Fruit fly (Drosophila melanogaster) whole organism, adult: ENCODE measurements around the gene Arr2.

ENCODE experiments used
- CG11617 ChIP-seq: fragments of 200-800 bp; sonication (Bioruptor generic); optimal IDR thresholded peaks from 2 replicates; lab custom pipeline; 2017; ENCODE audit warnings: mild to moderate bottlenecking, missing biosample characterization, missing genetic modification reagents, missing genetic modification characterization
- CG12768 ChIP-seq: fragments of 200-800 bp; sonication (Bioruptor generic); optimal IDR thresholded peaks from 2 replicates; lab custom pipeline; 2017; ENCODE audit warnings: missing biosample characterization, missing genetic modification characterization, mild to moderate bottlenecking, moderate library complexity, missing genetic modification reagents
- CG14711 ChIP-seq: fragments of 200-800 bp; sonication (Bioruptor generic); optimal IDR thresholded peaks from 2 replicates; lab custom pipeline; 2018; ENCODE audit warnings: missing biosample characterization, mild to moderate bottlenecking, missing genetic modification characterization, moderate library complexity
- CG1620 ChIP-seq: fragments of 200-800 bp; sonication (Bioruptor generic); optimal IDR thresholded peaks from 2 replicates; lab custom pipeline; 2016; ENCODE audit warnings: missing biosample characterization, missing genetic modification characterization
- CG33017 ChIP-seq: fragments of 200-800 bp; sonication (Bioruptor generic); optimal IDR thresholded peaks from 2 replicates; lab custom pipeline; 2018; ENCODE audit warnings: missing biosample characterization, mild to moderate bottlenecking, missing genetic modification characterization, moderate library complexity
- CG5204 ChIP-seq: fragments of 200-800 bp; sonication (Bioruptor generic); optimal IDR thresholded peaks from 2 replicates; lab custom pipeline; 2016; ENCODE audit warnings: missing biosample characterization, missing genetic modification characterization
- CG7045 ChIP-seq: fragments of 200-800 bp; sonication (Bioruptor generic); optimal IDR thresholded peaks from 2 replicates; lab custom pipeline; 2017; ENCODE audit warnings: missing biosample characterization, mild to moderate bottlenecking, missing genetic modification characterization
- CG7101 ChIP-seq: fragments of 200-800 bp; sonication (Bioruptor generic); optimal IDR thresholded peaks from 2 replicates; lab custom pipeline; 2018; ENCODE audit warnings: missing biosample characterization, mild to moderate bottlenecking, missing genetic modification characterization, moderate library complexity
- Clk ChIP-seq: fragments of 200-800 bp; sonication (Bioruptor generic); optimal IDR thresholded peaks from 2 replicates; lab custom pipeline; 2017; ENCODE audit warnings: missing biosample characterization, missing genetic modification characterization
- Crg-1 ChIP-seq: fragments of 200-800 bp; sonication (Bioruptor generic); optimal IDR thresholded peaks from 2 replicates; lab custom pipeline; 2016; ENCODE audit warnings: missing biosample characterization, missing genetic modification characterization
- Hr96 ChIP-seq: fragments of 200-800 bp; sonication (Bioruptor generic); optimal IDR thresholded peaks from 2 replicates; lab custom pipeline; 2016; ENCODE audit warnings: missing biosample characterization, missing genetic modification characterization
- Mnt ChIP-seq: fragments of 200-800 bp; sonication (Bioruptor generic); optimal IDR thresholded peaks from 2 replicates; lab custom pipeline; 2016; ENCODE audit warnings: missing biosample characterization, mild to moderate bottlenecking, missing genetic modification characterization
- bab1 ChIP-seq: fragments of 200-800 bp; sonication (Bioruptor generic); optimal IDR thresholded peaks from 3 replicates; lab custom pipeline; 2019; ENCODE audit warnings: missing biosample characterization, mild to moderate bottlenecking, missing genetic modification characterization, moderate library complexity
- cic ChIP-seq: fragments of 200-800 bp; sonication (Bioruptor generic); optimal IDR thresholded peaks from 2 replicates; lab custom pipeline; 2017; ENCODE audit warnings: missing biosample characterization, mild to moderate bottlenecking, missing genetic modification characterization, moderate library complexity
- cnc ChIP-seq, 2 experiments: fragments of >200 bp; optimal IDR thresholded peaks; 2 replicates each; lab custom pipeline; 2017
- kay ChIP-seq: fragments of 200-800 bp; sonication (Bioruptor generic); peaks from one replicate; lab custom pipeline; 2016; ENCODE audit warnings: missing biosample characterization, missing genetic modification characterization, borderline replicate concordance
- ovo ChIP-seq: fragments of 200-800 bp; sonication (Bioruptor generic); optimal IDR thresholded peaks from 2 replicates; lab custom pipeline; 2016; ENCODE audit warnings: missing biosample characterization, missing genetic modification characterization
- pad ChIP-seq: fragments of 200-800 bp; sonication (Bioruptor generic); optimal IDR thresholded peaks from 3 replicates; lab custom pipeline; 2017; ENCODE audit warnings: missing biosample characterization, missing genetic modification characterization, mild to moderate bottlenecking, moderate library complexity, missing genetic modification reagents
- tj ChIP-seq: fragments of 200-800 bp; sonication (Bioruptor generic); optimal IDR thresholded peaks from 3 replicates; lab custom pipeline; 2017; ENCODE audit warnings: missing biosample characterization, mild to moderate bottlenecking, missing genetic modification characterization, moderate library complexity
- toe ChIP-seq: fragments of 200-800 bp; sonication (Bioruptor generic); optimal IDR thresholded peaks from 2 replicates; lab custom pipeline; 2016; ENCODE audit warnings: missing biosample characterization, missing genetic modification characterization

Gene Arr2

dm6 chr3L:8648836-8649235 is at the start of gene Arr2:
Arr2 (minus strand) TSS chr3L:8648936.
- peak; percentile 46 for TF ChIP-seq kay (GFP tag; lab: Kevin White, UChicago)
- TF ChIP-seq tj (GFP tag; lab: Kevin White, UChicago), result no peak

DNA sequence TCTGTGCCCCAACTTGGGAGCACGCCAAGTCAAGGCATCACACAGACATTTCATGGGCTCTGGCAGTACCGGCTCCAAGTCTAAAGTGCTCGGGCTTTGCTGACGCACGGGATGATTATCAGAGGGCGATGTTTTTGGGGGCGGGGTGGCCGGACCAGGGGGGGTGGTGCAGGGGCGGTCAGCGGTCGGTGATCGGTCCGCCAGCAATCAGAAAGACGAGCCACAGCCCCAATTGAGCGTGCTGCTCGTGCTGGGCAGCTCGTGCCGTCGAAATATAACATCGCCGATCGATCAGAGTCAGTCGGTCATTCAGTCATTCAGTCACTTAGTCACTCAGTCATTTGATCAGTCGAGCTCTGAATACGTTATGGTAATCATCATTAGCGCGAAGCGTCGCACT is 49.1 kb upstream of the Arr2 start:
- TF ChIP-seq pad (GFP tag; lab: Kevin White, UChicago) (no peak), cnc (optimal IDR thresholded peaks at IDR 0.05; lab: Kevin White, UChicago) (no peak), Clk (GFP tag; lab: Kevin White, UChicago) (no peak), bab1 (GFP tag; lab: Kevin White, UChicago) (peak; percentile 71), kay (GFP tag; lab: Kevin White, UChicago) (no peak), ovo (GFP tag; lab: Kevin White, UChicago) (no peak), Crg-1 (GFP tag; lab: Kevin White, UChicago) (no peak), CG12768 (GFP tag; lab: Kevin White, UChicago) (peak; percentile 77), CG33017 (tag; lab: Kevin White, UChicago) (no peak)

DNA sequence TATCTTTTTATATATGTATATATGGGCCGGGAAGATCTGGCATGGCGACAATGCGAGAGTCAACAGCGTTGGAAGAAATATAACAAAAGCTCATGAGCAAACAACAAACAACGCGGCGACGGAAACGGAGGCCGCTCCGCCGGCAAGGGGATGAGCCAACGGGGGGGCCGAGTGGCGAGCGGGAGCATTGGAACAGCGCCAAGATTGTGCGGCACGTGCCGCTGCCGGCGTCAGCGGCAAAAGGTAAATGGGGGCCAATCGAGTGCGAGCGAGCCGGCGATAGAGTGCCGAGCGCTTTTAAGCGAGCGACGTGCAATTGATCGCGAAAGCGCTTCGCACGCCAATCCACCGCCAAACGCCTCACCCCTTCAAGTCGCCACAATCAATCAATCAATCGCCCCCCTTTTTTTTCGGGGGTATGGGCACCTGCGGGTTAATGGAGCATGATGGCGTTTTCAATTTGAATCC is 47.8 kb upstream of the Arr2 start:
- peak; percentile 59 for TF ChIP-seq pad (GFP tag; lab: Kevin White, UChicago)
- no peak for TF ChIP-seq kay (GFP tag; lab: Kevin White, UChicago)
- peak; percentile 93 for TF ChIP-seq bab1 (GFP tag; lab: Kevin White, UChicago)
- peak; percentile 78 for TF ChIP-seq CG11617 (GFP tag; lab: Kevin White, UChicago)
- TF ChIP-seq CG7101 (tag; lab: Kevin White, UChicago), result peak; percentile 66
- TF ChIP-seq CG5204 (GFP tag; lab: Kevin White, UChicago), result peak; percentile 51
- TF ChIP-seq Clk (GFP tag; lab: Kevin White, UChicago), result peak; percentile 27
- peak; percentile 45 for TF ChIP-seq CG14711 (tag; lab: Kevin White, UChicago)
- TF ChIP-seq Mnt (GFP tag; lab: Kevin White, UChicago), result peak; percentile 86
- TF ChIP-seq CG1620, result peak; percentile 67
- TF ChIP-seq CG12768 (GFP tag; lab: Kevin White, UChicago), result peak; percentile 91
- TF ChIP-seq cnc (optimal IDR thresholded peaks at IDR 0.05; lab: Kevin White, UChicago), result no peak
- TF ChIP-seq tj (GFP tag; lab: Kevin White, UChicago), result peak; percentile 45
- TF ChIP-seq Hr96 (GFP tag; lab: Kevin White, UChicago), result peak; percentile 42
- TF ChIP-seq Crg-1 (GFP tag; lab: Kevin White, UChicago), result peak; percentile 88
- peak; percentile 83 for TF ChIP-seq CG7045
- no peak for TF ChIP-seq toe (GFP tag; lab: Kevin White, UChicago)
- peak; percentile 23 for TF ChIP-seq CG33017 (tag; lab: Kevin White, UChicago)
- peak; percentile 95 for TF ChIP-seq cic
- TF ChIP-seq ovo (GFP tag; lab: Kevin White, UChicago), result peak; percentile 91

DNA sequence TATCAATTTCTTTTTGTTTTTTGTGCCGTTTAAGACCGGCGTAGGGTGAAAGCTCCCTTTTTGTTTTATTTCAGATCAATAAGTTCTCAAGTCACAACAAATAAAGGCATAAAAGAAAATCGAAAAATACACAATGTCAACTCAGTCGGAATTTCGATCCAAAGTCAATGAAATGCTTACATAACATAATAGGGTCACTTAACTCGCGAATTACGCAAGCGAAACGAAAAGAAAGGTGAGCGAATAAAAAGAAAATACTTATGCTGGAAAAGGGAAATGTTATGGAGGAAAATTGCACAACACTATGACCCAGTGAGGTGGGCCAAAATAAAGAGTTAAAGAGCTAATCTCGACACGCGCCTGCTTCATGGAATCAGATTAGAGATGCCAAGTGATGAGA is 47.2 kb upstream of the Arr2 start:
- TF ChIP-seq tj (GFP tag; lab: Kevin White, UChicago) (peak; percentile 57), Clk (GFP tag; lab: Kevin White, UChicago) (no peak)

dm6 chr3L:8693558-8694502 is 45.1 kb upstream of the Arr2 start:
- TF ChIP-seq kay (GFP tag; lab: Kevin White, UChicago) (peak; percentile 79), Mnt (GFP tag; lab: Kevin White, UChicago) (no peak), ovo (GFP tag; lab: Kevin White, UChicago) (peak; percentile 29), cnc (optimal IDR thresholded peaks at IDR 0.05; lab: Kevin White, UChicago) (no peak), cic (peak; percentile 47), bab1 (GFP tag; lab: Kevin White, UChicago) (peak; percentile 85)

DNA sequence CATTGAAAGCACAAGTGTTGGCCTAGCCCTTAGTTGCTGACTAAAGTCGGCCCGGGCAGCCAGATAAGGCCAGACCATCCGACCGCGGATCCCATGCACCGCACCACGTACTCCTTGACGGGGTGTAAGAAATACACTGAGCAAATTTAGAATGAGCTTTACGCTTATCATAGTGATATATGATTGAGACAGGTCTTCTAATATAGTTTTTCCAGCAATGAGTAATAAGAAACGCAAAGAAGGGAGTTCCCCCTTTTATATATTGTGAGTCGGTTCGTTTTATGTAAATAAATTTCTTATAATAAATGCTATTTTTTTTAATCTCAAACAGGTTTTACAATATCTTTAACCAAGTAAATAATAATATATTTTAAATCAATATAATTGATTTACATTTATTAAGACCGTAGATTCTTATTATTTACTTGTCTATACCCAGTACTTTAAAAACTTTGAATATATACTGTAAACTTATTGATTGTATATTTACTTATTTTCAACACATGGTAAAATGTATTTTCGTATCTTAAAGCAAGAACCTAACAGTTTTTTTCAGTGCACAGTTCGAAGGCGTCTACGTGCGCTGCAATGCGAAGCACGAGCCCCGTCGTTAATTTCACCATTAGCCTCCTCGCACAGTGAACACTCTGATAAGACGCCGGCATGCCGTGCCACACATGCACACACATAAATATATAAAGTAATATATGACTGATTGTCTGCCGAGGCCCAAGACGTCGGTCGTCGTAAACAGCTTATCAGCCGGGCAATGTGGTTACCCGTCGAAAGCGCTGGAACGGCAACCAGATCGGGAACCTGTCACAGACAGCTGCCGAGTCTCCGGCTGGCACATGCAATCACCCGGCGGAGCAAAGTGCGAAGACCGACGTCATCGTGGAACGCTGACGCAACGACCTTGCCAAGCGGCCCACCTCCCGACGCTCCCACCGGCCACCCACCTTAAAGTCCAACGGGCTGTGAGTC is 43.4 kb upstream of the Arr2 start:
- TF ChIP-seq bab1 (GFP tag; lab: Kevin White, UChicago), result peak; percentile 86
- peak; percentile 85 for TF ChIP-seq cic
- no peak for TF ChIP-seq CG1620
- TF ChIP-seq tj (GFP tag; lab: Kevin White, UChicago), result peak; percentile 49
- no peak for TF ChIP-seq Clk (GFP tag; lab: Kevin White, UChicago)
- TF ChIP-seq toe (GFP tag; lab: Kevin White, UChicago), result no peak
- TF ChIP-seq CG33017 (tag; lab: Kevin White, UChicago), result peak; percentile 25
- TF ChIP-seq kay (GFP tag; lab: Kevin White, UChicago), result peak; percentile 89
- peak; percentile 54 for TF ChIP-seq CG7045
- TF ChIP-seq Crg-1 (GFP tag; lab: Kevin White, UChicago), result peak; percentile 14
- peak; percentile 91 for TF ChIP-seq CG11617 (GFP tag; lab: Kevin White, UChicago)
- TF ChIP-seq ovo (GFP tag; lab: Kevin White, UChicago), result no peak
- TF ChIP-seq cnc (optimal IDR thresholded peaks at IDR 0.05; lab: Kevin White, UChicago), result no peak
- peak; percentile 85 for TF ChIP-seq CG12768 (GFP tag; lab: Kevin White, UChicago)
- TF ChIP-seq pad (GFP tag; lab: Kevin White, UChicago), result peak; percentile 43
- no peak for TF ChIP-seq CG5204 (GFP tag; lab: Kevin White, UChicago)
- peak; percentile 68 for TF ChIP-seq CG7101 (tag; lab: Kevin White, UChicago)
- TF ChIP-seq CG14711 (tag; lab: Kevin White, UChicago), result peak; percentile 56
- peak; percentile 63 for TF ChIP-seq Mnt (GFP tag; lab: Kevin White, UChicago)
- TF ChIP-seq Hr96 (GFP tag; lab: Kevin White, UChicago), result peak; percentile 53
